Worm (Caenorhabditis elegans): ENCODE measurements around the gene K04A8.1.

DNA sequence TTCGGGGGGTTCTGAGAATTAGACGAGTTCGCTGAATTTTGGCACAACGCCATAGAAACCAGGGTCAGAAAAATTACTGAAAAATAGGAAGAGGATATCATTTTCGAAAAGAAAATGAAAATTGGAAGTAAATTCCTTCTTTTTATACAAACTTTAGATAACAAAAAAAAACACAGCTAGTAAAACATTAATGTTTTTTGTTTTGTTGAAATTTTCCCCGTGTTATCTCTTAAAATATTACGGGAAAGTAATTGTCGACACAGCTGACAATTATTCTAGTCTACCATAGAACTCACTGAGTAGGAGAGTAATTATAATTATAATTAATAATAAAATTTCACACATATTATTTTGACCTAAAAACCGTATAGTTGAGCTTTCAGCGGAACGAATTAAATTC, 7.0 kb upstream of the K04A8.1 start, which contains the start of gene spp-26:
- TF ChIP-seq ama-1 (optimal IDR thresholded peaks at IDR 0.05) (no peak), ceh-82 (tag; optimal IDR thresholded peaks at IDR 0.05) (no peak), R02D3.7 (tag; optimal IDR thresholded peaks at IDR 0.05) (no peak), zag-1 (tag; optimal IDR thresholded peaks at IDR 0.05) (no peak), F13H6.1 (tag; optimal IDR thresholded peaks at IDR 0.05) (no peak), skn-1 (tag; optimal IDR thresholded peaks at IDR 0.05) (no peak), aly-2 (tag; optimal IDR thresholded peaks at IDR 0.05) (no peak)

All from whole organism, L2 larva.